Worm (Caenorhabditis elegans): Measurements from ENCODE around the gene ttr-2.

Gene ttr-2

DNA sequence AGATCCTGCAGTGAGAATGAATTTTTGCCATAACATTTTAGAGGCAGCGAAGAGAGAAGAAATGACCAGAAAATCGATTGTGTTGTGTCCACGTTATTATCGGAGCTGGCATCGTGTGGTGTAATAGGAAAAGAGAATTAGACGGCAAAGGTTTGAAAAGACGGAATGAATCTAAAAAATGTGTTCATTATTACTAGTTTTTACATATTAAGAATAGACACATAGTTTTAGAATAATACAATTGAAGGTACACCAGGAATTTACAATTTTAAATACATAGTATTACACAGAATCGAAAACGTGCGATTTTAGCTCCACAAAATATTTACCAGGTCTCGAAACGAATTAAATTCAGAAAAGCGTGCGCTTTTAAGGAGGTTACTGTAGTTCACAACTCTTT is 22.7 kb downstream of the ttr-2 start, which contains the start of gene K03H1.13:
Gene K03H1.13 (minus strand): TSS at position 101 of the 400 bp plus-strand sequence.
- TF ChIP-seq pha-4 (tag; optimal IDR thresholded peaks at IDR 0.05) (no peak), syd-9 (tag; optimal IDR thresholded peaks at IDR 0.05) (no peak), ceh-22 (tag; optimal IDR thresholded peaks at IDR 0.05) (no peak), unc-55 (GFP tag; optimal IDR thresholded peaks at IDR 0.05) (peak; percentile 52), fax-1 (tag; optimal IDR thresholded peaks at IDR 0.05) (no peak), hlh-6 (tag; optimal IDR thresholded peaks at IDR 0.05) (no peak), ceh-48 (tag; optimal IDR thresholded peaks at IDR 0.05) (peak; percentile 49), ceh-34 (tag; optimal IDR thresholded peaks at IDR 0.05) (no peak)

DNA sequence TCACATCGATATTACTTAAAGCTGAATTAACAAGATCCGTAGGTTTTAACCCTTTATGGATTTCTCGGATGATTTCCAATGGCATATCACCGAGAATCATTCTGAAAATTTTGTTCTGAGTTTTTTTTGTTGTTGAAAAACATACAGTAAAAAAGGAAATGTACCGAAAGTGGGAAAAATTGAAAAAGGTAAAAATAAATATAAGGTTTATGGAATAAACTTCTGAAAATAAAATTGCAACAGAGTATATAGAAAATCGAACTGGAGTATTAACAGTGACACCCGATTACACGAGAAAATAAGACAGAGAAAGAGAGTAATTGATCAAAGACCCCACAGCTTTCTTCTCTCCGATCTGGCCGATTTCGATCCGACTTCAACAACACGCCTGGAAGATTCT is 24.3 kb downstream of the ttr-2 start, which contains the start of gene K03H1.11:
Gene K03H1.11 (minus strand): TSS at position 101 of the 400 bp plus-strand sequence.
- TF ChIP-seq nhr-232 (tag; optimal IDR thresholded peaks at IDR 0.05) (no peak), ceh-18 (tag; optimal IDR thresholded peaks at IDR 0.05) (no peak), ceh-48 (tag; optimal IDR thresholded peaks at IDR 0.05) (no peak), pat-9 (tag; optimal IDR thresholded peaks at IDR 0.05) (no peak), dmd-4 (tag; optimal IDR thresholded peaks at IDR 0.05; ENCODE audit: borderline replicate concordance) (no peak), T23F11.4 (GFP tag; optimal IDR thresholded peaks at IDR 0.05) (no peak), ceh-19 (GFP tag; optimal IDR thresholded peaks at IDR 0.05) (no peak), ahr-1 (tag; optimal IDR thresholded peaks at IDR 0.05) (no peak), F13H6.1 (tag; optimal IDR thresholded peaks at IDR 0.05) (no peak), hlh-8 (tag; optimal IDR thresholded peaks at IDR 0.05) (no peak), Y22D7AL.16 (tag; optimal IDR thresholded peaks at IDR 0.05) (no peak), nfya-1 (tag; optimal IDR thresholded peaks at IDR 0.05) (no peak), fax-1 (tag; optimal IDR thresholded peaks at IDR 0.05) (no peak), nhr-11 (tag; optimal IDR thresholded peaks at IDR 0.05) (no peak), odd-2 (tag; optimal IDR thresholded peaks at IDR 0.05) (no peak), ceh-2 (tag; optimal IDR thresholded peaks at IDR 0.05) (no peak), ceh-31 (tag; optimal IDR thresholded peaks at IDR 0.05) (no peak), fkh-6 (tag; optimal IDR thresholded peaks at IDR 0.05) (no peak)

DNA sequence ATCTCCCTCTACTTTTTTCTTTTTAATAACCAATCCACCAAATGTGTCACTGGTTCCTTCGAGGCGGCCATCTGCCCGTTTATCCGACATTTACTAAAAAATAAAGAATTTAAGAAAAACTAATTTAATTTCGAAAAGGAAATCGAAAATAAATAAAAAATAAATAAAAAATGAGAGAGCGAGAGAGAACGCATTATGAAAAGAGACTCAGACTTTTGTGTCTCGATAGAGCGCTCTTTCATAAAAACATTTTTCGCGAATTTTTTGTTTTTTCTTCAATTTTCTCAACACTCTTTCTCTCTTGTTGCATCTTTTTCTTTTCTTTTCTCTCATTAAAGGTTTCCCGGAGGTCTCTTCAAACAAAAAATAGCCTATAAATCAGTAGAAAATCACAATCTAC is 28.6 kb downstream of the ttr-2 start, which contains the start of gene mog-1:
Gene mog-1 (minus strand): TSS at position 93 of the 400 bp plus-strand sequence.
- TF ChIP-seq lin-11 (tag; optimal IDR thresholded peaks at IDR 0.05), result no peak
- TF ChIP-seq odd-2 (tag; optimal IDR thresholded peaks at IDR 0.05), result no peak
- no peak for TF ChIP-seq lim-6 (tag; optimal IDR thresholded peaks at IDR 0.05)
- no peak for TF ChIP-seq fax-1 (tag; optimal IDR thresholded peaks at IDR 0.05)
- no peak for TF ChIP-seq eyg-1 (tag; optimal IDR thresholded peaks at IDR 0.05)
- no peak for TF ChIP-seq ceh-2 (tag; optimal IDR thresholded peaks at IDR 0.05)
- TF ChIP-seq mec-3 (tag; optimal IDR thresholded peaks at IDR 0.05; ENCODE audit: borderline replicate concordance), result no peak
- no peak for TF ChIP-seq K09A11.1 (tag; optimal IDR thresholded peaks at IDR 0.05; ENCODE audit: insufficient read depth)
- no peak for TF ChIP-seq pat-9 (tag; optimal IDR thresholded peaks at IDR 0.05)
- TF ChIP-seq pqm-1 (tag; optimal IDR thresholded peaks at IDR 0.05), result no peak
- no peak for TF ChIP-seq sox-2 (GFP tag; IDR thresholded peaks at IDR 0.05)
- no peak for TF ChIP-seq hlh-30 (tag; optimal IDR thresholded peaks at IDR 0.05; ENCODE audit: insufficient read depth)
- no peak for TF ChIP-seq gmeb-2 (tag; optimal IDR thresholded peaks at IDR 0.05)

DNA sequence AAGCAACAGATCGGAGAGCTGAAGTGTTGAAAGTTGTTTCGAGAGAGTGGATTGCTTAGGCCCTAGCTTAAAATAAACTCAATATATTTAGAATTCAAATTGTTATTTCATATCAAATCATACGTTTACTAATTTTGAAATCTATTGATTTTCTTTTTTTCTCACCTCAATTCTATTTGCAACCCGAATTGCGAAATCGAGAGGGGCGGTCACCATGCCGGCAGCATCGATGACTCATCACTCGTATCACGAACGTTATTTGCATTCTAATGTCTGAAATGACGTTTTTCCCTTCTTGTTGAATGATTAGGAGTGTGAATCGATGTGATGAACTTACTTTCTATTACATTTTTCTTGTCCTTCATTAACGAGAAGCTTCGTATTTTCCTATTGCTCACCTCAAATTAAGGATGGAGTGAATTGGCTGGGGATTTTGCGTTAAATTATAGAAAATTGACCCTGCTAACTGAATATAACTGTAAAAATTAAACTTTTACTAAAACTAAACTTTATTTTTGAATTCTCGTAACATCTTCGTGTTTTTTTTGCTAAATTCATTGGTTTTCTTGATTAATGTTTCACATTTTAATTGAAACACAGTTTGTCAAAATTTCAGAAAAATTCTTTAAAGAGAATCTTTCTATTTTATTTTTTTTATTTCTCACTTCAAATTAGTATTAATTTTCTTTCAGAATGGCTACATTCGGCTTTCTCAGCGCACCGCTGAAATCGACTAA is 29.3 kb downstream of the ttr-2 start, which contains the start of gene alx-1:
Gene alx-1 (plus strand): TSS at position 687 of the 737 bp plus-strand sequence.
- TF ChIP-seq hlh-6 (tag; optimal IDR thresholded peaks at IDR 0.05) (no peak), unc-86 (tag; optimal IDR thresholded peaks at IDR 0.05) (no peak), ceh-30 (tag; optimal IDR thresholded peaks at IDR 0.05) (no peak), gmeb-2 (tag; optimal IDR thresholded peaks at IDR 0.05) (no peak), F13H6.1 (tag; optimal IDR thresholded peaks at IDR 0.05) (no peak), lim-6 (tag; optimal IDR thresholded peaks at IDR 0.05) (no peak), ama-1 (optimal IDR thresholded peaks at IDR 0.05) (no peak), fax-1 (tag; optimal IDR thresholded peaks at IDR 0.05) (no peak), elt-2 (tag; optimal IDR thresholded peaks at IDR 0.05) (no peak), ahr-1 (tag; optimal IDR thresholded peaks at IDR 0.05) (no peak), ceh-2 (tag; optimal IDR thresholded peaks at IDR 0.05) (no peak), pha-2 (tag; optimal IDR thresholded peaks at IDR 0.05) (no peak), unc-55 (GFP tag; optimal IDR thresholded peaks at IDR 0.05) (no peak), pat-9 (tag; optimal IDR thresholded peaks at IDR 0.05) (no peak), C08G9.2 (tag; optimal IDR thresholded peaks at IDR 0.05) (no peak), hlh-15 (tag; optimal IDR thresholded peaks at IDR 0.05) (no peak)

Measured in whole organism, late embryonic.